Fruit fly (Drosophila melanogaster): ENCODE measurements around the gene CG12692.

DNA sequence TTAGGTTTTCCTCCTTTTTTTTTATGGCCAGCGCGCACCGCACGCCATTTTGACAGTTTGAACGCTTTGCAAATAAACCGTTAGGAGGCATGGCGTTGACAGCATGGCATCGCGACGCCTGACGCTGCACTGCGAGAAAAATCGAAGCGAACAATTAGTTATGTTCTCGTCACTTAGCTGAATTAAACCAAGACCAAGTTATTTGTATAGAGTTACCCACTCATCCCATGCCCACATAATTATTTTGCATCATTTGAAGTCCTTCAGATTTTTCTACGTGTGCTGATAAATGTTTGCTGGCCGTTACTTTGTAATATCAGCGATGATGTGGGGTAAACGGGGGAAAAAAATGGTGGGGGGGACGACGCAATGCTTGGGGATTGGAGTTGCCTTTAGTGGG lies 27.7 kb upstream of the CG12692 start:
- TF ChIP-seq h (optimal IDR thresholded peaks at IDR 0.05) = no peak
- TF ChIP-seq Myc (optimal IDR thresholded peaks at IDR 0.05) = no peak
- no peak for TF ChIP-seq psq (optimal IDR thresholded peaks at IDR 0.05)
- TF ChIP-seq ttk (optimal IDR thresholded peaks at IDR 0.05) = no peak
- no peak for TF ChIP-seq insv (optimal IDR thresholded peaks at IDR 0.05)

All from Kc167 (cell line).